Worm (Caenorhabditis elegans) whole organism, young adult: ENCODE results near the gene T04B8.5.

ENCODE experiments used
- F39B2.1 ChIP-seq: fragments of 200-800 bp; sonication (Bioruptor generic); IDR thresholded peaks from 2 replicates; pipeline ENCODE4 v1.3.6; 2022; ENCODE audit warnings: missing genetic modification reagents, missing genetic modification characterization, missing compliant biosample characterization
- aptf-3 ChIP-seq: fragments of 200-800 bp; sonication (Bioruptor generic); IDR thresholded peaks from 2 replicates; pipeline ENCODE4 v1.3.6; 2022; ENCODE audit warnings: missing genetic modification characterization, missing compliant biosample characterization
- unc-62 ChIP-seq: fragments of 150-350 bp; optimal IDR thresholded peaks from 2 replicates; lab custom pipeline; 2014; ENCODE audit warnings: missing biosample characterization, missing genetic modification reagents, missing genetic modification characterization

DNA sequence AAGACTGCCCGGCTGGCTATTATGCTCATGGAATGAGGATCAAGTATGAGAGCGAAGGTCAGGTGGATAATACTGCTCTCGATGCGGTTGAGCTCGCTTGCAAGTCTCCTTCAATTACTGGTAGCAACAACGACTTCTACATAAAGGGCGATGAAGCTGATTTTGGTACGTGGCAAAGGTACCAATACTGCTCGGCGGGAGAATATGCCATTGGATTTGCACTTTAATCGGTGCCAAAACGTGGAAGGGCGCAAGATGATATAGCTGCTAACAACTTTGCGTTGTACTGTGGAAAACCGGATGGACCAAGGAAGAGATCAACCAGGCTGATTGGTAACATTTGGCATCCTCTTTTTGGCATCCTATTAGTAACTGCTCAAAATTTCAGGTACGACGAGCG is 43.5 kb upstream of the T04B8.5 start:
- TF ChIP-seq unc-62 (GFP tag; lab: Kevin White, UChicago) (no peak), aptf-3 (GFP tag; lab: Robert Waterston, UW) (no peak), F39B2.1 (GFP tag; lab: Robert Waterston, UW) (no peak)
